Fruit fly (Drosophila melanogaster) whole organism, prepupa: ENCODE data around the gene CG13694.

ENCODE experiments used
- CG11902 ChIP-seq: fragments of 200-800 bp; sonication (Bioruptor generic); optimal IDR thresholded peaks from 3 replicates; lab custom pipeline; 2016; ENCODE audit warnings: missing biosample characterization, missing genetic modification characterization
- CG15336 ChIP-seq: fragments of 200-800 bp; sonication (Bioruptor generic); IDR thresholded peaks from 2 replicates; pipeline ENCODE4 v1.3.6; 2022; ENCODE audit warnings: missing biosample characterization, missing genetic modification characterization
- CG6163 ChIP-seq: fragments of 200-800 bp; sonication (Bioruptor generic); IDR thresholded peaks from 3 replicates; pipeline ENCODE4 v1.3.6; 2022; ENCODE audit warnings: missing biosample characterization, missing genetic modification characterization
- CG6854 ChIP-seq: fragments of 200-800 bp; sonication (Bioruptor generic); optimal IDR thresholded peaks from 2 replicates; lab custom pipeline; 2017; ENCODE audit warnings: missing biosample characterization, mild to moderate bottlenecking, missing genetic modification characterization
- Eip93F ChIP-seq: fragments of 200-800 bp; sonication (Bioruptor generic); optimal IDR thresholded peaks from 2 replicates; lab custom pipeline; 2016; ENCODE audit warnings: missing biosample characterization, mild to moderate bottlenecking, missing genetic modification characterization
- Gug ChIP-seq: fragments of 200-800 bp; sonication (Bioruptor generic); IDR thresholded peaks from 2 replicates; pipeline ENCODE4 v1.3.6; 2022; ENCODE audit warnings: missing biosample characterization, missing genetic modification characterization
- Hr39 ChIP-seq: fragments of 200-800 bp; sonication (Bioruptor generic); optimal IDR thresholded peaks from 2 replicates; lab custom pipeline; 2016; ENCODE audit warnings: missing biosample characterization, missing genetic modification characterization
- acj6 ChIP-seq: fragments of 200-800 bp; sonication (Bioruptor generic); optimal IDR thresholded peaks from 3 replicates; lab custom pipeline; 2016; ENCODE audit warnings: missing biosample characterization, missing genetic modification characterization
- net ChIP-seq: fragments of 200-800 bp; sonication (Bioruptor generic); optimal IDR thresholded peaks from 3 replicates; lab custom pipeline; 2016; ENCODE audit warnings: missing biosample characterization, missing genetic modification characterization
- topi ChIP-seq: fragments of 200-800 bp; sonication (Bioruptor generic); optimal IDR thresholded peaks from 3 replicates; lab custom pipeline; 2016; ENCODE audit warnings: missing biosample characterization, missing genetic modification characterization

DNA sequence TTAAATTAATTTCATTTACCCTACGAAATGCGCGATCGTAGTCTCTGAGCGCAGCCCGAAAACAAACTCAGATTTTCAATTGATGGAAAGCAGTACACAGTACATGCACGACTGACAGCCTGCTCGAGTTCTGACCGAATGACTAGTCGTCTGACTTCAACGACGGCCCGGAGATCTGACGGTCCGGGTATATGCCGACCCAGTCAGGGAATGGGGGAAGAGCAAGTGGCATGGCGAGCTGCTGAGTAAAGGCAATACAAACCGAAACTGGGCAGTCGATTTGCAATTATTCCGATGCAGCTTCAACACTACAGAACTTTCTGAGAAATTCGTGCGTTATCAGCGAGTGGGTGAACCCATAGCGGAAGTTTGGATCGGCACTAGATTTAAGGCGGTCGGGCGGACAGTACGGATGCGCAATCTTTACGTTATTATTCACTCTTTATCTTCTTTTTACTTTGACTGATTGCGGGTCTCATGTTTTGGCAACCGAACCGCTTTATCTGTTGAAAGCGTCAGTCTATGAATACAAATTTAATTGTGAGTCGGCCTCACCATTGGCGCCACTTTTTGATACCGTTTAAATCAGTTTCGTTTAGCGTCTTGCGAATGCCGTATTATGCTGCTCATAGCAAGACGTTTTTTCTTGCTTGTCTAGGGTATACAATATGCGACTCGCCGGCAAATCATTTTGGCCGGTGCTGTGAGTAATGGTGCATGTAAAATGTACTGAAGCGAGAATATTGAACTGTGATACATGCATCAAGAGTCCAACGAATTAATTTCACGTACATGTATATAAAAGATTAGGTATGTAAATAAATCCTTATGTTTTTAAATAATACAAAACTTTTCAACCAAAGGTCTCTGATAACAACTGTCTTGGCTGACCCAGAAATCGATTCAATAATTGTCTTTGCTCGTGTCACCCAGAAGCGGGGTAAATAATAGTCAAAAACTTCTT, 4.5 kb upstream of the CG13694 start:
- no peak; the same call in 1 of the 2 replicates for TF ChIP-seq CG15336 (GFP tag; lab: Robert Waterston, UW)
- TF ChIP-seq CG6163 (GFP tag; lab: Robert Waterston, UW), result no peak
- TF ChIP-seq Eip93F, result peak; percentile 8
- TF ChIP-seq net (GFP tag; lab: Kevin White, UChicago), result no peak
- no peak for TF ChIP-seq Hr39
- TF ChIP-seq CG11902, result no peak
- TF ChIP-seq acj6 (GFP tag; lab: Kevin White, UChicago), result no peak
- peak; percentile 32 for TF ChIP-seq topi (GFP tag; lab: Kevin White, UChicago)
- no peak for TF ChIP-seq Gug (GFP tag; lab: Robert Waterston, UW)
- TF ChIP-seq CG6854 (GFP tag; lab: Kevin White, UChicago), result no peak
